Fruit fly (Drosophila melanogaster) whole organism, embryonic: Measurements from ENCODE around the gene CG17202.
A peak's percentile ranks its signal among the peaks of the same experiment; 100 is the strongest.

Experiments
- Bdp1 ChIP-seq: fragments of 200-800 bp; sonication (Bioruptor generic); optimal IDR thresholded peaks from 3 replicates; lab custom pipeline; 2016; ENCODE audit warnings: missing biosample characterization, missing genetic modification characterization
- CG10267 ChIP-seq: fragments of 200-800 bp; sonication (Bioruptor generic); optimal IDR thresholded peaks from 2 replicates; lab custom pipeline; 2018; ENCODE audit warnings: missing biosample characterization, mild to moderate bottlenecking, missing genetic modification characterization, moderate library complexity
- CG18764 ChIP-seq: fragments of 200-800 bp; sonication (Bioruptor generic); optimal IDR thresholded peaks from 3 replicates; lab custom pipeline; 2016; ENCODE audit warnings: missing biosample characterization, missing genetic modification characterization
- CG2678 ChIP-seq: fragments of 200-800 bp; sonication (Bioruptor generic); optimal IDR thresholded peaks from 3 replicates; lab custom pipeline; 2019; ENCODE audit warnings: missing biosample characterization, mild to moderate bottlenecking, missing genetic modification characterization, moderate library complexity
- CG30431 ChIP-seq: fragments of 200-800 bp; sonication (Bioruptor generic); optimal IDR thresholded peaks from 2 replicates; lab custom pipeline; 2017; ENCODE audit warnings: missing biosample characterization, missing genetic modification characterization
- CG32532 ChIP-seq: fragments of 200-800 bp; sonication (Bioruptor generic); IDR thresholded peaks from 2 replicates; pipeline ENCODE4 v1.3.6; 2022; ENCODE audit warnings: missing biosample characterization, missing genetic modification characterization
- CG5953 ChIP-seq: fragments of 200-800 bp; sonication (Bioruptor generic); IDR thresholded peaks from 2 replicates; pipeline ENCODE4 v1.3.6; 2022; ENCODE audit warnings: missing biosample characterization, missing genetic modification characterization
- CG6175 ChIP-seq: fragments of 200-800 bp; sonication (Bioruptor generic); IDR thresholded peaks from 3 replicates; pipeline ENCODE4 v1.3.6; 2022; ENCODE audit warnings: missing biosample characterization, missing genetic modification characterization
- CG6854 ChIP-seq: fragments of 200-800 bp; sonication (Bioruptor generic); optimal IDR thresholded peaks from 3 replicates; lab custom pipeline; 2017; ENCODE audit warnings: missing biosample characterization, mild to moderate bottlenecking, missing genetic modification characterization
- CG7556 ChIP-seq: fragments of 200-800 bp; sonication (Bioruptor generic); optimal IDR thresholded peaks from 2 replicates; lab custom pipeline; 2017; ENCODE audit warnings: missing biosample characterization, mild to moderate bottlenecking, missing genetic modification characterization
- CG8089 ChIP-seq: fragments of 200-800 bp; sonication (Bioruptor generic); optimal IDR thresholded peaks from 3 replicates; lab custom pipeline; 2016; ENCODE audit warnings: missing biosample characterization, missing genetic modification characterization
- CG8388 ChIP-seq: fragments of 200-800 bp; sonication (Bioruptor generic); optimal IDR thresholded peaks from 2 replicates; lab custom pipeline; 2019; ENCODE audit warnings: missing biosample characterization, mild to moderate bottlenecking, missing genetic modification characterization, moderate library complexity
- CG8924 ChIP-seq: fragments of 200-800 bp; optimal IDR thresholded peaks from 3 replicates; lab custom pipeline; 2019; ENCODE audit warnings: missing biosample characterization, mild to moderate bottlenecking, missing genetic modification characterization, moderate library complexity
- Doc3 ChIP-seq: fragments of 200-800 bp; sonication (Bioruptor generic); IDR thresholded peaks from 3 replicates; pipeline ENCODE4 v1.3.6; 2022; ENCODE audit warnings: missing biosample characterization, missing genetic modification characterization; ENCODE audit not compliant: partially characterized antibody
- ERR ChIP-seq: fragments of 200-800 bp; sonication (Bioruptor generic); optimal IDR thresholded peaks from 2 replicates; lab custom pipeline; 2016; ENCODE audit warnings: missing biosample characterization, missing genetic modification characterization
- HHEX ChIP-seq: fragments of 200-800 bp; sonication (Bioruptor generic); optimal IDR thresholded peaks from 3 replicates; lab custom pipeline; 2017; ENCODE audit warnings: missing biosample characterization, mild to moderate bottlenecking, missing genetic modification characterization, missing genetic modification reagents
- Hr78 ChIP-seq, 2 experiments: fragments of 200-800 bp in 1 of 2; fragments of >200 bp in 1 of 2; sonication (Bioruptor generic) in 1 of 2; optimal IDR thresholded peaks; 2 replicates each; lab custom pipeline; 2017 to 2019; ENCODE audit warnings: missing biosample characterization in 2 of 2, missing genetic modification characterization in 2 of 2, mild to moderate bottlenecking in 1 of 2, moderate library complexity in 1 of 2
- Nf-YA ChIP-seq: fragments of 200-800 bp; sonication (Bioruptor generic); IDR thresholded peaks from 2 replicates; pipeline ENCODE4 v1.3.6; 2022; ENCODE audit warnings: missing biosample characterization, missing genetic modification characterization
- Pdp1 ChIP-seq, 2 experiments: fragments of 200-800 bp; sonication (Bioruptor generic); optimal IDR thresholded peaks; 3 replicates each; lab custom pipeline; 2016; ENCODE audit warnings: missing biosample characterization in 2 of 2, missing genetic modification characterization in 2 of 2, mild to moderate bottlenecking in 1 of 2, moderate library complexity in 1 of 2
- Poxn ChIP-seq: fragments of 200-800 bp; sonication (Bioruptor generic); IDR thresholded peaks from 2 replicates; pipeline ENCODE4 v1.3.6; 2022; ENCODE audit warnings: missing biosample characterization, missing genetic modification characterization
- Side ChIP-seq: fragments of 200-800 bp; sonication (Bioruptor generic); optimal IDR thresholded peaks from 2 replicates; lab custom pipeline; 2016; ENCODE audit warnings: missing biosample characterization, missing genetic modification characterization
- amos ChIP-seq: fragments of 200-800 bp; sonication (Bioruptor generic); IDR thresholded peaks from 2 replicates; pipeline ENCODE4 v1.3.6; 2022; ENCODE audit warnings: missing biosample characterization, missing genetic modification characterization; ENCODE audit not compliant: partially characterized antibody
- ase ChIP-seq: fragments of 200-800 bp; sonication (Bioruptor generic); IDR thresholded peaks from 3 replicates; pipeline ENCODE4 v1.3.6; 2022; ENCODE audit warnings: missing biosample characterization, missing genetic modification characterization
- ato ChIP-seq: fragments of 200-800 bp; sonication (Bioruptor generic); IDR thresholded peaks from 2 replicates; pipeline ENCODE4 v1.3.6; 2022; ENCODE audit warnings: missing biosample characterization, missing genetic modification characterization; ENCODE audit not compliant: partially characterized antibody
- bsh ChIP-seq, 2 experiments: fragments of 200-800 bp; sonication (Bioruptor generic); optimal IDR thresholded peaks; 2 replicates each; lab custom pipeline; 2017 to 2018; ENCODE audit warnings: mild to moderate bottlenecking in 2 of 2, missing biosample characterization in 2 of 2, missing genetic modification characterization in 2 of 2, moderate library complexity in 1 of 2
- cg ChIP-seq: fragments of 200-800 bp; sonication (Bioruptor generic); optimal IDR thresholded peaks from 3 replicates; lab custom pipeline; 2019; ENCODE audit warnings: missing biosample characterization, mild to moderate bottlenecking, missing genetic modification characterization, moderate library complexity
- da ChIP-seq: fragments of 200-800 bp; sonication (Bioruptor generic); optimal IDR thresholded peaks from 2 replicates; lab custom pipeline; 2016; ENCODE audit warnings: missing biosample characterization, missing genetic modification characterization
- dan ChIP-seq: fragments of 200-800 bp; sonication (Bioruptor generic); IDR thresholded peaks from 2 replicates; pipeline ENCODE4 v1.3.6; 2022; ENCODE audit warnings: missing biosample characterization, missing genetic modification characterization
- emc ChIP-seq: fragments of 200-800 bp; sonication (Bioruptor generic); optimal IDR thresholded peaks from 2 replicates; lab custom pipeline; 2016; ENCODE audit warnings: missing biosample characterization, missing genetic modification characterization
- exex ChIP-seq: fragments of 200-800 bp; sonication (Bioruptor generic); optimal IDR thresholded peaks from 4 replicates; lab custom pipeline; 2018; ENCODE audit warnings: missing biosample characterization, mild to moderate bottlenecking, missing genetic modification characterization, moderate library complexity
- gcm2 ChIP-seq: fragments of 200-800 bp; sonication (Bioruptor generic); optimal IDR thresholded peaks from 2 replicates; lab custom pipeline; 2016; ENCODE audit warnings: missing biosample characterization, missing genetic modification characterization
- ken ChIP-seq: fragments of 200-800 bp; sonication (Bioruptor generic); IDR thresholded peaks from 3 replicates; pipeline ENCODE4 v1.3.6; 2022; ENCODE audit warnings: missing biosample characterization, missing genetic modification characterization
- nerfin-2 ChIP-seq: fragments of 200-800 bp; sonication (Bioruptor generic); IDR thresholded peaks from 2 replicates; pipeline ENCODE4 v1.3.6; 2022; ENCODE audit warnings: missing biosample characterization, missing genetic modification characterization; ENCODE audit not compliant: partially characterized antibody
- nom ChIP-seq: fragments of 200-800 bp; sonication (Bioruptor generic); optimal IDR thresholded peaks from 2 replicates; lab custom pipeline; 2017; ENCODE audit warnings: missing biosample characterization, missing genetic modification characterization, mild to moderate bottlenecking, moderate library complexity, missing genetic modification reagents
- onecut ChIP-seq: fragments of 200-800 bp; sonication (Bioruptor generic); IDR thresholded peaks from 2 replicates; pipeline ENCODE4 v1.3.6; 2022; ENCODE audit warnings: missing biosample characterization, missing genetic modification characterization
- scrt ChIP-seq: fragments of 200-800 bp; sonication (Bioruptor generic); optimal IDR thresholded peaks from 2 replicates; lab custom pipeline; 2018; ENCODE audit warnings: missing biosample characterization, mild to moderate bottlenecking, missing genetic modification characterization, moderate library complexity
- sens ChIP-seq: fragments of 200-800 bp; sonication (Bioruptor generic); peaks from one replicate; lab custom pipeline; 2016; ENCODE audit warnings: missing biosample characterization, missing genetic modification characterization
- slp2 ChIP-seq: fragments of 200-800 bp; sonication (Bioruptor generic); optimal IDR thresholded peaks from 2 replicates; lab custom pipeline; 2016; ENCODE audit warnings: missing biosample characterization, missing genetic modification characterization
- stwl ChIP-seq: fragments of 200-800 bp; sonication (Bioruptor generic); optimal IDR thresholded peaks from 3 replicates; lab custom pipeline; 2018; ENCODE audit warnings: missing biosample characterization, mild to moderate bottlenecking, missing genetic modification characterization, moderate library complexity
- tup ChIP-seq: fragments of 200-800 bp; sonication (Bioruptor generic); optimal IDR thresholded peaks from 2 replicates; lab custom pipeline; 2016; ENCODE audit warnings: missing biosample characterization, mild to moderate bottlenecking, missing genetic modification characterization, moderate library complexity

The CG17202 gene

DNA sequence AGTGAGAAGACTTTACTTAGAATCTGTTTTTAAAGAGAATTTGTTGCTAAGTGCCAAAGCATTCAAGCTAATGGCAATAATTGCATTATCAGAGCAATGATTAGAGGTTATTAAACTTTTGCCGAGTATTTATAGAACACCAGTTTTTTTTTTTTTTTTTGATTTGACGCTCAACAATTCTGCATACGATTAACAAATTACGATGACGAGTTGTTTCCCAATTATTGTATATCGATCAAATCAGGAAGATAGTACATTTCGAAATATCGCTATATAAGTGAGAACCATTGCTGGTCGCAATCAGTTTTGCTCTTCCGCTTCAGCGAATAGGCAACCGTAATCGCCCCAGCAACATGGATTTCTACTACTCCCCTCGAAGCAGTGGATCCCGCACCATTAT, 48.8 kb upstream of the CG17202 start, which contains the start of gene GstD4:
Gene GstD4, plus strand, starts transcription at position 301 of the 400 bp plus-strand sequence.
- TF ChIP-seq exex, result peak; percentile 23
- TF ChIP-seq Pdp1 (GFP tag; optimal IDR thresholded peaks at IDR 0.05; lab: Kevin White, UChicago), result no peak

DNA sequence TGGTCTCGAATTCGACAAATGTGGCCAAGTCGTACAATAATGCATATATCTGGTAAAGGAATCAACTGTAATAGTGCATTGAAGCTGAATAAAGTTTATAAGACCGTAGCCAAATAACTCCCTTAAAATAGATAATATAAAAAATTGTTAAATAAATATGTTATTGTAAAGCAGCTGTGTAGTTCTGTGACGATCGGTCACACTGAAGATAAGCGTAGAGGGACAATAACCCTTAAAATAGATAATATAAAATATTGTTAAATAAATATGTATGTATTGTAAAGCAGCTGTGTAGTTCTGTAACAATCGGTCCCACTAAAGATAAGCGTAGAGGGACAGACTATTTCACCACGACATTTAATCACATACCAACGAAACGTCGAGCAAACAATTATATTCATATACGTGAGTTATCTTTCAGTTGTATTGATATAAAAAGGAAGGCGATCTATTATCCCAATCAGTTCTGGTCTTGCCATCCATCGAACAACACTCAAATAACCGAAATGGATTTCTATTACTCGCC, 47.2 kb upstream of the CG17202 start, which contains the start of gene GstD5:
Gene GstD5, plus strand, starts transcription at position 476 of the 526 bp plus-strand sequence.
- TF ChIP-seq CG18764 (GFP tag; lab: Kevin White, UChicago) (no peak), Hr78 (GFP tag; optimal IDR thresholded peaks at IDR 0.05; lab: Kevin White, UChicago) (no peak), CG8924 (tag; lab: Kevin White, UChicago) (peak; percentile 2), tup (no peak), CG6175 (GFP tag; lab: Robert Waterston, UW) (no peak), ken (GFP tag; lab: Robert Waterston, UW) (no peak), cg (GFP tag; lab: Kevin White, UChicago) (peak; percentile 10), stwl (tag; lab: Kevin White, UChicago) (peak; percentile 98), CG10267 (tag; lab: Kevin White, UChicago) (peak; percentile 5), amos (GFP tag; lab: Robert Waterston, UW) (0 out of 2 replicates have a peak, but pooled peaks have one; percentile 8), exex (peak; percentile 62), CG7556 (no peak)

DNA sequence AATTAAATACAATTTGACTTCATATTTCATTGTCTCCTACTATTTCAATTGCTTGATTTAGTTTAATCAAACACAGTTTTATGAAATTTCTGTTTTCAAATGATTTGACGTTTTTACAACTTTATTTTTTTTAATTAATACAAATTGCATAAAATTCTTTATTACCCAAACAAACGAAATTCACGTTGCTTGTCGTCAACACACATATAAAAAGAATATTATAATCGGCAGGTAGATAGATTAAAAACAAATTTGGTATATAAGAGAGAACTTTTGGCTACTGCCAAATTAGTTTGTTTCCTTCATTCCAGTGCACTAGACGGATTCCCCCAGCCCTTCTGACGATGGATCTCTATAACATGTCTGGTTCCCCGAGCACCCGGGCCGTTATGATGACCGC, 45.7 kb upstream of the CG17202 start, which contains the start of gene GstD6:
Gene GstD6, plus strand, starts transcription at position 301 of the 400 bp plus-strand sequence.
- TF ChIP-seq bsh (GFP tag; optimal IDR thresholded peaks at IDR 0.05; lab: Kevin White, UChicago) (no peak), scrt (GFP tag; lab: Kevin White, UChicago) (no peak), CG32532 (GFP tag; lab: Robert Waterston, UW) (no peak), CG8089 (GFP tag; lab: Kevin White, UChicago) (no peak), gcm2 (GFP tag; lab: Kevin White, UChicago) (no peak), CG5953 (GFP tag; lab: Robert Waterston, UW) (no peak), ato (GFP tag; lab: Robert Waterston, UW) (no peak), CG8388 (GFP tag; lab: Kevin White, UChicago) (no peak), Poxn (no peak), CG2678 (no peak), dan (GFP tag; lab: Robert Waterston, UW) (no peak), Side (no peak), Nf-YA (GFP tag; lab: Robert Waterston, UW) (no peak)
- TF ChIP-seq, all 482 proteins: peak for 0

DNA sequence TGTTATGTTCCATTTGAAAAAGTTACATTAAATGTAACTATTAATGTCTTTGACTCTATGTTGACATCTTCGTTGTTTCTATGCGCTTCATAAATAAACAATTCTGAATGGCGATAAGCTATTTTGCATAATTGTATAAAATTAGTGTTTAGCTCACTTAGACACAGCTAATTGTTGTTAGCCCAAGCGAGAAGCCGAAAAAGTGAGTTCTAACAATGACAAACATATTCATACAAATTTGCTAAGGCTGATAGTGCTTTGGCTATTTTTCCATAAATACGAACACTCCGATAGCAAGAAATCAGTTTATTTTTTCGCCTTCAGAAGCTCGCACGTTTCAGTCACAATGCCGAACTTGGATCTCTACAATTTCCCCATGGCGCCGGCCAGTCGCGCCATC, 44.4 kb upstream of the CG17202 start, which contains the start of gene GstD7:
Gene GstD7, plus strand, starts transcription at position 301 of the 400 bp plus-strand sequence.
- TF ChIP-seq CG30431 (GFP tag; lab: Kevin White, UChicago) (no peak), emc (no peak), Doc3 (GFP tag; lab: Robert Waterston, UW) (no peak), ase (no peak), onecut (GFP tag; lab: Robert Waterston, UW) (no peak), ERR (GFP tag; lab: Kevin White, UChicago) (no peak), Bdp1 (GFP tag; lab: Kevin White, UChicago) (no peak), CG6854 (GFP tag; lab: Kevin White, UChicago) (no peak), nom (GFP tag; lab: Kevin White, UChicago) (no peak), da (GFP tag; lab: Kevin White, UChicago) (no peak), sens (GFP tag; lab: Kevin White, UChicago) (no peak), nerfin-2 (GFP tag; lab: Robert Waterston, UW) (no peak), slp2 (GFP tag; lab: Kevin White, UChicago) (no peak), HHEX (no peak)
